Worm (Caenorhabditis elegans) whole organism, mixed stage, embryonic: ENCODE results near the gene Y66H1A.5.

Experiments
- M03D4.4 ChIP-seq: sonication (generic microtip); optimal IDR thresholded peaks from 2 replicates; lab custom pipeline; 2017; ENCODE audit warnings: mild to moderate bottlenecking, missing genetic modification characterization, missing compliant biosample characterization
- blmp-1 ChIP-seq: fragments of 150-350 bp; optimal IDR thresholded peaks from 2 replicates; lab custom pipeline; 2014; ENCODE audit warnings: missing biosample characterization, missing genetic modification characterization
- ceh-39 ChIP-seq: fragments of 150-350 bp; optimal IDR thresholded peaks from 2 replicates; lab custom pipeline; 2014; ENCODE audit warnings: missing biosample characterization, missing genetic modification characterization
- ceh-43 ChIP-seq: fragments of 200-800 bp; sonication (Bioruptor generic); optimal IDR thresholded peaks from 2 replicates; lab custom pipeline; 2018; ENCODE audit warnings: mild to moderate bottlenecking, missing genetic modification characterization, moderate library complexity, missing compliant biosample characterization
- ceh-83 ChIP-seq: fragments of 200-800 bp; sonication (Bioruptor generic); optimal IDR thresholded peaks from 2 replicates; lab custom pipeline; 2018; ENCODE audit warnings: mild to moderate bottlenecking, missing genetic modification characterization, missing compliant biosample characterization
- ces-1 ChIP-seq: fragments of 150-350 bp; optimal IDR thresholded peaks from 2 replicates; lab custom pipeline; 2014; ENCODE audit warnings: missing biosample characterization, missing genetic modification reagents, missing genetic modification characterization
- cnd-1 ChIP-seq: fragments of 200-800 bp; sonication (Bioruptor generic); optimal IDR thresholded peaks from 2 replicates; lab custom pipeline; 2018; ENCODE audit warnings: mild to moderate bottlenecking, missing genetic modification characterization, missing compliant biosample characterization
- drap-1 ChIP-seq: fragments of 200-800 bp; sonication (Bioruptor generic); optimal IDR thresholded peaks from 3 replicates; lab custom pipeline; 2018; ENCODE audit warnings: mild to moderate bottlenecking, missing genetic modification characterization, missing compliant biosample characterization
- elt-1 ChIP-seq: sonication (generic microtip); optimal IDR thresholded peaks from 2 replicates; lab custom pipeline; 2017; ENCODE audit warnings: missing genetic modification characterization, mild to moderate bottlenecking, missing compliant biosample characterization, antibody characterized with exemption, moderate library complexity, borderline replicate concordance; ENCODE audit not compliant: insufficient read depth
- elt-3 ChIP-seq: fragments of 150-350 bp; optimal IDR thresholded peaks from 2 replicates; lab custom pipeline; 2014; ENCODE audit warnings: missing biosample characterization, missing genetic modification characterization
- flh-1 ChIP-seq: fragments of 200-800 bp; sonication (Bioruptor generic); optimal IDR thresholded peaks from 2 replicates; lab custom pipeline; 2018; ENCODE audit warnings: mild to moderate bottlenecking, missing genetic modification characterization, moderate library complexity, missing compliant biosample characterization
- ham-2 ChIP-seq: fragments of 200-800 bp; sonication (Bioruptor generic); optimal IDR thresholded peaks from 2 replicates; lab custom pipeline; 2018; ENCODE audit warnings: mild to moderate bottlenecking, missing genetic modification characterization, missing compliant biosample characterization
- hlh-1 ChIP-seq: fragments of 150-350 bp; optimal IDR thresholded peaks from 2 replicates; lab custom pipeline; 2014; ENCODE audit warnings: missing biosample characterization, missing genetic modification reagents, missing genetic modification characterization
- lin-32 ChIP-seq: fragments of 200-800 bp; sonication (Bioruptor generic); optimal IDR thresholded peaks from 2 replicates; lab custom pipeline; 2018; ENCODE audit warnings: mild to moderate bottlenecking, missing genetic modification characterization, missing compliant biosample characterization
- lsy-2 ChIP-seq: fragments of 150-350 bp; optimal IDR thresholded peaks from 2 replicates; lab custom pipeline; 2014; ENCODE audit warnings: missing biosample characterization, missing genetic modification characterization
- mab-5 ChIP-seq: fragments of 150-350 bp; optimal IDR thresholded peaks from 2 replicates; lab custom pipeline; 2014; ENCODE audit warnings: missing biosample characterization, missing genetic modification characterization
- mep-1 ChIP-seq: fragments of 150-350 bp; optimal IDR thresholded peaks from 2 replicates; lab custom pipeline; 2017; ENCODE audit warnings: missing biosample characterization, missing genetic modification reagents, missing genetic modification characterization, inconsistent platforms
- mls-2 ChIP-seq: sonication (generic microtip); optimal IDR thresholded peaks from 2 replicates; lab custom pipeline; 2016; ENCODE audit warnings: mild to moderate bottlenecking, missing genetic modification characterization, moderate library complexity, missing compliant biosample characterization
- nhr-2 ChIP-seq: fragments of 150-350 bp; optimal IDR thresholded peaks from 2 replicates; lab custom pipeline; 2014; ENCODE audit warnings: missing biosample characterization, missing genetic modification characterization
- nhr-237 ChIP-seq: fragments of 150-350 bp; optimal IDR thresholded peaks from 2 replicates; lab custom pipeline; 2014; ENCODE audit warnings: missing biosample characterization, missing genetic modification characterization
- nhr-28 ChIP-seq: fragments of 150-350 bp; optimal IDR thresholded peaks from 2 replicates; lab custom pipeline; 2014; ENCODE audit warnings: missing biosample characterization, missing genetic modification characterization
- nhr-76 ChIP-seq: sonication (generic microtip); optimal IDR thresholded peaks from 2 replicates; lab custom pipeline; 2017; ENCODE audit warnings: missing biosample characterization, missing genetic modification characterization
- pha-4 ChIP-seq: fragments of 150-350 bp; optimal IDR thresholded peaks from 2 replicates; lab custom pipeline; 2018; ENCODE audit warnings: missing biosample characterization, missing genetic modification reagents, missing genetic modification characterization
- sem-2 ChIP-seq: fragments of 200-800 bp; sonication (Bioruptor generic); optimal IDR thresholded peaks from 2 replicates; lab custom pipeline; 2018; ENCODE audit warnings: mild to moderate bottlenecking, missing genetic modification characterization, missing compliant biosample characterization
- snpc-4 ChIP-seq: fragments of 150-350 bp; optimal IDR thresholded peaks from 2 replicates; lab custom pipeline; 2014; ENCODE audit warnings: missing biosample characterization, missing genetic modification characterization
- tbx-8 ChIP-seq: fragments of 200-800 bp; sonication (Bioruptor generic); optimal IDR thresholded peaks from 2 replicates; lab custom pipeline; 2018; ENCODE audit warnings: mild to moderate bottlenecking, missing genetic modification characterization, moderate library complexity, missing compliant biosample characterization
- unc-62 ChIP-seq: fragments of 150-350 bp; optimal IDR thresholded peaks from 2 replicates; lab custom pipeline; 2014; ENCODE audit warnings: missing biosample characterization, missing genetic modification reagents, missing genetic modification characterization
- zip-8 ChIP-seq: fragments of 150-350 bp; optimal IDR thresholded peaks from 2 replicates; lab custom pipeline; 2014; ENCODE audit warnings: missing biosample characterization, missing genetic modification characterization

The Y66H1A.5 gene

DNA sequence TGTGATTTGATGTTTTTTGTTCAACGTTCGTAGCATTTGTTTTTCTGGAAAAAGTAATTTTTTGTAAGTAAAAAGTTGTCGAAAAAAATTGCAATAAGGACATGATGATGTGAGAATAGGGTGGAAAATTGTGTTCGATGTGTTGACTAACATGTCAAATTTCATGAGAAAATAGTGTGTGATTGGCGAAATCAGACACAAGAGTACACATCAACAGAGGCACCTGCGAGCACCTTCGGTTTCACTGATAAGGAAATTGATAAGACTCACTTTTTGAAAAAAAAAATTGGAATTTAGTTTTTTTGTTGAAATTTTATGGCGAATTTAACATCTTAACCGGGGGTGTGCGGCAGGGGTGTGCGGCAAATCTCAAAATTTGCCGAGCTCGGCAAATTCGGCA, 11.6 kb upstream of the Y66H1A.5 start, which contains the start of gene hum-8:
TSS of gene hum-8 (minus strand) at position 46 of the 400 bp plus-strand sequence.
- TF ChIP-seq lsy-2 (tag; lab: Kevin White, UChicago) (no peak), ces-1 (GFP tag; lab: Kevin White, UChicago) (no peak), mls-2 (tag; lab: Kevin White, UChicago) (no peak), unc-62 (GFP tag; lab: Kevin White, UChicago) (no peak), drap-1 (GFP tag; lab: Kevin White, UChicago) (no peak), M03D4.4 (tag; lab: Kevin White, UChicago) (no peak), nhr-237 (tag; lab: Kevin White, UChicago) (no peak), elt-3 (tag; lab: Kevin White, UChicago) (no peak), sem-2 (GFP tag; lab: Kevin White, UChicago) (no peak), ceh-83 (GFP tag; lab: Kevin White, UChicago) (no peak), ceh-39 (tag; lab: Kevin White, UChicago) (no peak), snpc-4 (tag; lab: Kevin White, UChicago) (no peak), ceh-43 (no peak), zip-8 (tag; lab: Kevin White, UChicago) (no peak), nhr-2 (tag; lab: Kevin White, UChicago) (no peak), ham-2 (no peak), nhr-28 (tag; lab: Kevin White, UChicago) (no peak), pha-4 (tag; lab: Kevin White, UChicago) (no peak), hlh-1 (no peak)

- no peak for TF ChIP-seq flh-1
- no peak for TF ChIP-seq tbx-8 (GFP tag; lab: Kevin White, UChicago)
- no peak for TF ChIP-seq blmp-1 (tag; lab: Kevin White, UChicago)
- TF ChIP-seq ceh-43: no peak
- TF ChIP-seq elt-3 (tag; lab: Kevin White, UChicago): no peak
- no peak for TF ChIP-seq unc-62 (GFP tag; lab: Kevin White, UChicago)
- TF ChIP-seq ceh-39 (tag; lab: Kevin White, UChicago): no peak
- TF ChIP-seq snpc-4 (tag; lab: Kevin White, UChicago): no peak
- no peak for TF ChIP-seq cnd-1
- TF ChIP-seq hlh-1: no peak
Measured at ce11 chrIV:438384-438783, 9.5 kb upstream of the Y66H1A.5 start.

DNA sequence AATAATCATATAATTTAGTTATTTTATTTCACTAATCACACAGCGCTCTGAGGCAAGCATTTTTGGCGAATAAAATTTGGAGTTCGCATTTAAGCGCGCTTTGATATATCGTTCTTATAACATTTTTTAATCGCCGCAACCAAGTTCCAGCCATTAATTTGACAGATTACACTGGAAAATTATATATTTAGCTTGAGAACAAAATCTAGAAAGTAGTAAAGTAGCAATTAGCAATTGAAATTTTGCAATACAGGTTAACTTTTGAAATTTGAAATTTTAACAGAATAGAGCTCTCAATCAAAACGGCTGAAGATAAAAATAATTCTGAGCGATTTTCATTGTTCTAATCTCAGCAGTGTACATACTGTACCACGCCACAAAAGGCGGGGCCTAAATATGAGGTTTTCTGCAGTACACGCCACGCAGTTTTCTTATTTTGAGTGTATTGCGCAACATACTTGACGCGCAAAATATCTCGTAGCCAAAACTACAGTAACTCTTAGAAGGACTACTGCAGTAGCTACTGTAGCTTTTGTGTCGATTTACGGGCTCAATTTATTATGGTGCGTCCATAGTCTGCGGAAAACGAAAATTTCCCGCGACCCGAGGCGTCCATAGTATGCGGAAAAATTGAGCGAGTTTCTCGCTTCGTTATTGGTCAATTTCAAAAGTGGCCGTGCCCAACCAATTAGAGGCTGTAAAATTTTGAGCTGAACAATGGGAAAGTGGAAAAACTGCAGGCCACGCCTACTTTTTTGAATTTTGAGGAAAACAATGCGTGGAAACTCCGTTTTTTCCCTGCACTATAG, 1.6 kb downstream of the Y66H1A.5 start:
- TF ChIP-seq M03D4.4 (tag; lab: Kevin White, UChicago): no peak
- TF ChIP-seq zip-8 (tag; lab: Kevin White, UChicago): peak; percentile 34

ce11 chrIV:426597-426996, 2.3 kb downstream of the Y66H1A.5 start:
- no peak for TF ChIP-seq drap-1 (GFP tag; lab: Kevin White, UChicago)
- no peak for TF ChIP-seq tbx-8 (GFP tag; lab: Kevin White, UChicago)
- no peak for TF ChIP-seq elt-3 (tag; lab: Kevin White, UChicago)
- TF ChIP-seq lin-32: no peak
- TF ChIP-seq ham-2: no peak
- no peak for TF ChIP-seq cnd-1

DNA sequence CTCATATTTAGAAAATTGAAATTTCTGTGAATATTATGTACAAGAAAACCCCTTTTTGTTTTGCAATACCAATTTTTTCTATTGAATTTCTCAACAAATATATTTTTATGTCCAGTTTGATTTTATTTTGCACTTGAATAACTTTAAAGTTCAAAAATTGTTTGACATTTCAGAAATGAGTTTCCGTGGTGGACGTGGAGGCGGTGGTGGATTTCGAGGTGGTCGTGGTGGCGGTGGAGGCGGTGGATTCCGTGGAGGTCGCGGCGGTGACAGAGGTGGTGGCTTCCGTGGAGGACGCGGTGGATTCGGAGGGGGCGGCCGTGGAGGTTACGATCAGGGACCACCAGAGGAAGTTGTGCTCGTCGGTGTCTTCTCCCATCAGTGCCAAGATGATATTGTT, 2.9 kb downstream of the Y66H1A.5 start, which contains the start of gene garr-1:
TSS of gene garr-1 (plus strand) at position 174 of the 400 bp plus-strand sequence.
- TF ChIP-seq ceh-83 (GFP tag; lab: Kevin White, UChicago): no peak
- no peak for TF ChIP-seq M03D4.4 (tag; lab: Kevin White, UChicago)
- no peak for TF ChIP-seq mep-1 (tag; lab: Kevin White, UChicago)
- no peak for TF ChIP-seq tbx-8 (GFP tag; lab: Kevin White, UChicago)
- TF ChIP-seq elt-1 (tag; lab: Kevin White, UChicago): no peak
- no peak for TF ChIP-seq ham-2
- TF ChIP-seq sem-2 (GFP tag; lab: Kevin White, UChicago): no peak
- TF ChIP-seq nhr-28 (tag; lab: Kevin White, UChicago): no peak
- no peak for TF ChIP-seq nhr-76 (tag; lab: Kevin White, UChicago)
- no peak for TF ChIP-seq mab-5
